Fruit fly (Drosophila melanogaster) whole organism, embryonic: Measurements from ENCODE around the gene CrzR.

ENCODE experiments used
- ATbp ChIP-seq: fragments of 200-800 bp; sonication (Bioruptor generic); optimal IDR thresholded peaks from 2 replicates; lab custom pipeline; 2017; ENCODE audit warnings: missing biosample characterization, mild to moderate bottlenecking, missing genetic modification characterization, missing genetic modification reagents
- C15 ChIP-seq: fragments of 200-800 bp; sonication (Bioruptor generic); IDR thresholded peaks from 3 replicates; pipeline ENCODE4 v1.3.6; 2022; ENCODE audit warnings: missing biosample characterization, missing genetic modification characterization
- CG10267 ChIP-seq: fragments of 200-800 bp; sonication (Bioruptor generic); optimal IDR thresholded peaks from 2 replicates; lab custom pipeline; 2018; ENCODE audit warnings: missing biosample characterization, mild to moderate bottlenecking, missing genetic modification characterization, moderate library complexity
- CG11560 ChIP-seq: fragments of 200-800 bp; sonication (Bioruptor generic); IDR thresholded peaks from 3 replicates; pipeline ENCODE4 v1.3.6; 2022; ENCODE audit warnings: missing biosample characterization, missing genetic modification characterization
- CG11723 ChIP-seq: fragments of 200-800 bp; sonication (Bioruptor generic); optimal IDR thresholded peaks from 2 replicates; lab custom pipeline; 2017; ENCODE audit warnings: missing biosample characterization, mild to moderate bottlenecking, missing genetic modification characterization
- CG12236 ChIP-seq: fragments of 200-800 bp; sonication (Bioruptor generic); optimal IDR thresholded peaks from 2 replicates; lab custom pipeline; 2016; ENCODE audit warnings: missing biosample characterization, missing genetic modification characterization
- CG15696 ChIP-seq: fragments of 200-800 bp; sonication (Bioruptor generic); optimal IDR thresholded peaks from 2 replicates; lab custom pipeline; 2019; ENCODE audit warnings: missing biosample characterization, mild to moderate bottlenecking, missing genetic modification characterization, moderate library complexity
- CG1603 ChIP-seq: fragments of 200-800 bp; sonication (Bioruptor generic); optimal IDR thresholded peaks from 2 replicates; lab custom pipeline; 2019; ENCODE audit warnings: missing biosample characterization, mild to moderate bottlenecking, missing genetic modification characterization, moderate library complexity
- CG17359 ChIP-seq: fragments of 200-800 bp; sonication (Bioruptor generic); optimal IDR thresholded peaks from 3 replicates; lab custom pipeline; 2018; ENCODE audit warnings: missing biosample characterization, mild to moderate bottlenecking, missing genetic modification characterization, moderate library complexity
- CG17568 ChIP-seq: fragments of 200-800 bp; sonication (Bioruptor generic); optimal IDR thresholded peaks from 2 replicates; lab custom pipeline; 2018; ENCODE audit warnings: missing biosample characterization, mild to moderate bottlenecking, missing genetic modification characterization, moderate library complexity
- CG31365 ChIP-seq: fragments of 200-800 bp; sonication (Bioruptor generic); optimal IDR thresholded peaks from 2 replicates; lab custom pipeline; 2018; ENCODE audit warnings: missing biosample characterization, mild to moderate bottlenecking, missing genetic modification characterization
- CG31388 ChIP-seq: fragments of 200-800 bp; sonication (Bioruptor generic); optimal IDR thresholded peaks from 2 replicates; lab custom pipeline; 2016; ENCODE audit warnings: missing biosample characterization, missing genetic modification characterization
- CG3281 ChIP-seq: fragments of 200-800 bp; sonication (Bioruptor generic); optimal IDR thresholded peaks from 3 replicates; lab custom pipeline; 2017; ENCODE audit warnings: missing biosample characterization, mild to moderate bottlenecking, missing genetic modification characterization
- CG3847 ChIP-seq: fragments of 200-800 bp; sonication (Bioruptor generic); IDR thresholded peaks from 2 replicates; pipeline ENCODE4 v1.3.6; 2022; ENCODE audit warnings: missing biosample characterization, missing genetic modification characterization
- CG4730 ChIP-seq: fragments of 200-800 bp; sonication (Bioruptor generic); IDR thresholded peaks from 2 replicates; pipeline ENCODE4 v1.3.6; 2022; ENCODE audit warnings: missing biosample characterization, missing genetic modification characterization
- CG5180 ChIP-seq: fragments of 200-800 bp; sonication (Bioruptor generic); optimal IDR thresholded peaks from 3 replicates; lab custom pipeline; 2017; ENCODE audit warnings: missing biosample characterization, missing genetic modification characterization, mild to moderate bottlenecking, moderate library complexity, missing genetic modification reagents
- CG6689 ChIP-seq: fragments of 200-800 bp; sonication (Bioruptor generic); IDR thresholded peaks from 2 replicates; pipeline ENCODE4 v1.3.6; 2022; ENCODE audit warnings: missing biosample characterization, missing genetic modification characterization
- CG6765 ChIP-seq: fragments of 200-800 bp; sonication (Bioruptor generic); optimal IDR thresholded peaks from 3 replicates; lab custom pipeline; 2017; ENCODE audit warnings: missing biosample characterization, mild to moderate bottlenecking, missing genetic modification characterization
- CG7987 ChIP-seq: fragments of 200-800 bp; sonication (Bioruptor generic); optimal IDR thresholded peaks from 2 replicates; lab custom pipeline; 2018; ENCODE audit warnings: missing biosample characterization, mild to moderate bottlenecking, missing genetic modification characterization, moderate library complexity
- CG8290 ChIP-seq, 3 experiments: fragments of 200-800 bp; sonication (Bioruptor generic); optimal IDR thresholded peaks; 2 replicates each; lab custom pipeline; 2016 to 2019; ENCODE audit warnings: missing biosample characterization in 3 of 3, missing genetic modification characterization in 3 of 3, mild to moderate bottlenecking in 2 of 3, moderate library complexity in 1 of 3
- CG8359 ChIP-seq: fragments of 200-800 bp; sonication (Bioruptor generic); optimal IDR thresholded peaks from 2 replicates; lab custom pipeline; 2017; ENCODE audit warnings: missing biosample characterization, mild to moderate bottlenecking, missing genetic modification characterization, borderline replicate concordance
- CG8944 ChIP-seq: fragments of 200-800 bp; sonication (Bioruptor generic); optimal IDR thresholded peaks from 3 replicates; lab custom pipeline; 2016; ENCODE audit warnings: missing biosample characterization, missing genetic modification characterization
- CG9727 ChIP-seq: fragments of 200-800 bp; sonication (Bioruptor generic); optimal IDR thresholded peaks from 3 replicates; lab custom pipeline; 2017; ENCODE audit warnings: missing biosample characterization, mild to moderate bottlenecking, missing genetic modification characterization
- Ets97D ChIP-seq: fragments of 200-800 bp; sonication (Bioruptor generic); optimal IDR thresholded peaks from 3 replicates; lab custom pipeline; 2016; ENCODE audit warnings: missing biosample characterization, missing genetic modification characterization
- Fer3 ChIP-seq: fragments of 200-800 bp; sonication (Bioruptor generic); optimal IDR thresholded peaks from 2 replicates; lab custom pipeline; 2018; ENCODE audit warnings: missing biosample characterization, mild to moderate bottlenecking, missing genetic modification characterization, moderate library complexity
- Med ChIP-seq: fragments of 200-800 bp; sonication (Bioruptor generic); peaks from one replicate; lab custom pipeline; 2016; ENCODE audit warnings: missing biosample characterization, missing genetic modification characterization, mild to moderate bottlenecking, inconsistent platforms, moderate library complexity
- Tbp ChIP-seq: fragments of >200 bp; optimal IDR thresholded peaks from 2 replicates; lab custom pipeline; 2018; ENCODE audit warnings: missing biosample characterization, missing genetic modification characterization
- Vsx1 ChIP-seq: fragments of 200-800 bp; sonication (Bioruptor generic); optimal IDR thresholded peaks from 2 replicates; lab custom pipeline; 2017; ENCODE audit warnings: missing biosample characterization, mild to moderate bottlenecking, missing genetic modification characterization, missing genetic modification reagents
- al ChIP-seq: fragments of 200-800 bp; sonication (Bioruptor generic); IDR thresholded peaks from 2 replicates; pipeline ENCODE4 v1.3.6; 2022; ENCODE audit warnings: missing biosample characterization, missing genetic modification characterization
- crc ChIP-seq: fragments of 200-800 bp; sonication (Bioruptor generic); optimal IDR thresholded peaks from 2 replicates; lab custom pipeline; 2016; ENCODE audit warnings: missing biosample characterization, missing genetic modification characterization
- dan ChIP-seq: fragments of 200-800 bp; sonication (Bioruptor generic); IDR thresholded peaks from 2 replicates; pipeline ENCODE4 v1.3.6; 2022; ENCODE audit warnings: missing biosample characterization, missing genetic modification characterization
- eyg ChIP-seq: fragments of 200-800 bp; sonication (Bioruptor generic); optimal IDR thresholded peaks from 3 replicates; lab custom pipeline; 2016; ENCODE audit warnings: missing biosample characterization, missing genetic modification characterization
- fd3F ChIP-seq: fragments of 200-800 bp; sonication (Bioruptor generic); optimal IDR thresholded peaks from 2 replicates; lab custom pipeline; 2018; ENCODE audit warnings: missing biosample characterization, mild to moderate bottlenecking, missing genetic modification characterization, moderate library complexity
- fu2 ChIP-seq: fragments of 200-800 bp; sonication (Bioruptor generic); optimal IDR thresholded peaks from 2 replicates; lab custom pipeline; 2016; ENCODE audit warnings: missing biosample characterization, missing genetic modification characterization
- jigr1 ChIP-seq: fragments of 200-800 bp; sonication (Bioruptor generic); IDR thresholded peaks from 3 replicates; pipeline ENCODE4 v1.3.6; 2022; ENCODE audit warnings: missing biosample characterization, missing genetic modification characterization
- lab ChIP-seq: fragments of 200-800 bp; sonication (Bioruptor generic); optimal IDR thresholded peaks from 3 replicates; lab custom pipeline; 2017; ENCODE audit warnings: missing biosample characterization, missing genetic modification characterization, mild to moderate bottlenecking, moderate library complexity, missing genetic modification reagents
- lola ChIP-seq, 3 experiments: fragments of >200 bp in 2 of 3; fragments of 200-800 bp in 1 of 3; sonication (Bioruptor generic) in 1 of 3; optimal IDR thresholded peaks; 2 replicates each; lab custom pipeline; 2017 to 2019; ENCODE audit warnings: missing biosample characterization in 3 of 3, missing genetic modification characterization in 3 of 3, mild to moderate bottlenecking in 1 of 3, moderate library complexity in 1 of 3
- lov ChIP-seq, 2 experiments: fragments of 200-800 bp in 1 of 2; fragments of >200 bp in 1 of 2; sonication (Bioruptor generic) in 1 of 2; IDR thresholded peaks in 1 of 2; optimal IDR thresholded peaks in 1 of 2; 2 replicates in 1 of 2; 3 replicates in 1 of 2; pipeline versions ENCODE4 v1.3.6 to Lab custom; 2017 to 2022; ENCODE audit warnings: missing biosample characterization in 1 of 2, missing genetic modification characterization in 1 of 2
- otp ChIP-seq: fragments of 200-800 bp; sonication (Bioruptor generic); IDR thresholded peaks from 3 replicates; pipeline ENCODE4, ENCODE4 v1.3.6; 2022; ENCODE audit warnings: missing biosample characterization, missing genetic modification characterization
- pb ChIP-seq: fragments of 200-800 bp; sonication (Bioruptor generic); optimal IDR thresholded peaks from 3 replicates; lab custom pipeline; 2016; ENCODE audit warnings: missing biosample characterization, missing genetic modification characterization
- prd ChIP-seq, 3 experiments: fragments of >200 bp in 2 of 3; fragments of 200-800 bp in 1 of 3; sonication (Bioruptor generic) in 1 of 3; optimal IDR thresholded peaks in 2 of 3; IDR thresholded peaks in 1 of 3; 2 replicates in 2 of 3; 3 replicates in 1 of 3; pipeline versions ENCODE4 v1.3.6 to Lab custom; 2017 to 2022; ENCODE audit warnings: missing biosample characterization in 1 of 3, missing genetic modification characterization in 1 of 3
- repo ChIP-seq: fragments of 200-800 bp; sonication (Bioruptor generic); optimal IDR thresholded peaks from 2 replicates; lab custom pipeline; 2016; ENCODE audit warnings: missing biosample characterization, missing genetic modification characterization
- sens ChIP-seq: fragments of 200-800 bp; sonication (Bioruptor generic); peaks from one replicate; lab custom pipeline; 2016; ENCODE audit warnings: missing biosample characterization, missing genetic modification characterization
- sima ChIP-seq: fragments of 200-800 bp; sonication (Bioruptor generic); optimal IDR thresholded peaks from 2 replicates; lab custom pipeline; 2016; ENCODE audit warnings: missing biosample characterization, missing genetic modification characterization
- so ChIP-seq: fragments of 200-800 bp; sonication (Bioruptor generic); IDR thresholded peaks from 3 replicates; pipeline ENCODE4 v1.3.6; 2022; ENCODE audit warnings: missing biosample characterization, missing genetic modification characterization
- sqz ChIP-seq: fragments of 200-800 bp; sonication (Bioruptor generic); optimal IDR thresholded peaks from 3 replicates; lab custom pipeline; 2018; ENCODE audit warnings: missing biosample characterization, mild to moderate bottlenecking, missing genetic modification characterization
- ssp ChIP-seq: fragments of 200-800 bp; sonication (Bioruptor generic); IDR thresholded peaks from 2 replicates; pipeline ENCODE4 v1.3.6; 2022; ENCODE audit warnings: missing biosample characterization, missing genetic modification characterization
- usp ChIP-seq: fragments of >200 bp; optimal IDR thresholded peaks from 2 replicates; lab custom pipeline; 2017; ENCODE audit warnings: missing biosample characterization, missing genetic modification characterization
- wek ChIP-seq: fragments of 200-800 bp; sonication (Bioruptor generic); optimal IDR thresholded peaks from 3 replicates; lab custom pipeline; 2018; ENCODE audit warnings: missing biosample characterization, mild to moderate bottlenecking, missing genetic modification characterization, moderate library complexity
- yki ChIP-seq: fragments of >200 bp; optimal IDR thresholded peaks from 3 replicates; lab custom pipeline; 2018

Gene CrzR

dm6 chr3L:12392758-12393157, 41.4 kb upstream of the CrzR start (continued):
- peak; percentile 13 for TF ChIP-seq CG31365
- no peak for TF ChIP-seq repo (GFP tag; lab: Kevin White, UChicago)
- TF ChIP-seq Med (GFP tag; lab: Kevin White, UChicago) = peak; percentile 63
- peak; percentile 9 for TF ChIP-seq CG3281 (GFP tag; lab: Kevin White, UChicago)
- peak; percentile 66 for TF ChIP-seq Vsx1
- no peak for TF ChIP-seq CG8359 (GFP tag; lab: Kevin White, UChicago)
- TF ChIP-seq CG7987 (GFP tag; lab: Kevin White, UChicago) = peak; percentile 37
- no peak for TF ChIP-seq yki
- no peak for TF ChIP-seq sens (GFP tag; lab: Kevin White, UChicago)
- TF ChIP-seq Fer3 (tag; lab: Kevin White, UChicago) = no peak
- TF ChIP-seq CG3847 (GFP tag; lab: Robert Waterston, UW) = no peak
- TF ChIP-seq lab (GFP tag; lab: Kevin White, UChicago) = peak; percentile 19
- no peak for TF ChIP-seq CG4730 (GFP tag; lab: Robert Waterston, UW)
- TF ChIP-seq wek = peak; percentile 43
- no peak for TF ChIP-seq CG6765 (GFP tag; lab: Kevin White, UChicago)
- TF ChIP-seq ATbp (GFP tag; lab: Kevin White, UChicago) = peak; percentile 30
- no peak for TF ChIP-seq Tbp (GFP tag; lab: Kevin White, UChicago)
- TF ChIP-seq CG15696 = no peak
- no peak for TF ChIP-seq ssp (GFP tag; lab: Robert Waterston, UW)
- no peak for TF ChIP-seq CG5180 (GFP tag; lab: Kevin White, UChicago)
- TF ChIP-seq CG10267 = no peak
- no peak for TF ChIP-seq CG17568

- TF ChIP-seq dan (GFP tag; lab: Robert Waterston, UW) = no peak
- no peak for TF ChIP-seq usp
- no peak for TF ChIP-seq crc
- TF ChIP-seq sqz (GFP tag; lab: Kevin White, UChicago) = peak; percentile 2
- TF ChIP-seq otp (GFP tag; lab: Robert Waterston, UW) = 0 out of 3 replicates have a peak, but pooled peaks have one; percentile 8
- TF ChIP-seq Med (GFP tag; lab: Kevin White, UChicago) = peak; percentile 31
- no peak for TF ChIP-seq al
- peak; percentile 5 for TF ChIP-seq CG9727
- no peak for TF ChIP-seq fu2 (GFP tag; lab: Kevin White, UChicago)
- no peak for TF ChIP-seq fd3F (GFP tag; lab: Kevin White, UChicago)
- TF ChIP-seq CG8944 = no peak
- no peak for TF ChIP-seq CG31388 (GFP tag; lab: Kevin White, UChicago)
- no peak for TF ChIP-seq pb (GFP tag; lab: Kevin White, UChicago)
- no peak for TF ChIP-seq CG12236 (GFP tag; lab: Kevin White, UChicago)
- TF ChIP-seq prd (optimal IDR thresholded peaks at IDR 0.05; lab: Kevin White, UChicago) = no peak
- no peak for TF ChIP-seq prd (GFP tag; IDR thresholded peaks at IDR 0.05; lab: Robert Waterston, UW)
- no peak for TF ChIP-seq CG17359 (tag; lab: Kevin White, UChicago)
- TF ChIP-seq jigr1 (GFP tag; lab: Robert Waterston, UW) = no peak
- no peak for TF ChIP-seq lola (GFP tag; optimal IDR thresholded peaks at IDR 0.05; lab: Kevin White, UChicago)
- TF ChIP-seq so = 0 out of 3 replicates have a peak, but pooled peaks have one; percentile 18
- TF ChIP-seq CG11723 = no peak
- no peak for TF ChIP-seq sima (GFP tag; lab: Kevin White, UChicago)
- TF ChIP-seq CG15696 = peak; percentile 4
- no peak for TF ChIP-seq CG6689 (GFP tag; lab: Robert Waterston, UW)
- no peak for TF ChIP-seq CG11560 (tag; lab: Robert Waterston, UW)
- no peak for TF ChIP-seq eyg (GFP tag; lab: Kevin White, UChicago)
- no peak for TF ChIP-seq Ets97D (GFP tag; lab: Kevin White, UChicago)
- peak; percentile 22 for TF ChIP-seq CG1603 (tag; lab: Kevin White, UChicago)
- no peak for TF ChIP-seq C15 (GFP tag; lab: Robert Waterston, UW)
- no peak for TF ChIP-seq lov (optimal IDR thresholded peaks at IDR 0.05; lab: Kevin White, UChicago)
- TF ChIP-seq lov (GFP tag; IDR thresholded peaks at IDR 0.05; lab: Robert Waterston, UW) = 0 out of 3 replicates have a peak, but pooled peaks have one; percentile 26
- TF ChIP-seq CG8290 (GFP tag; optimal IDR thresholded peaks at IDR 0.05; lab: Kevin White, UChicago) = no peak
- peak in 1 of 2 experiments; percentile 1 for TF ChIP-seq CG8290 (tag; optimal IDR thresholded peaks at IDR 0.05; lab: Kevin White, UChicago)
Measured at dm6 chr3L:12392068-12392467, 40.7 kb upstream of the CrzR start.
